Worm (Caenorhabditis elegans) whole organism, late embryonic: ENCODE measurements around the gene ZC15.10.
A peak's percentile ranks its signal among the peaks of the same experiment; 100 is the strongest.

Experiments
- C08G9.2 ChIP-seq: sonication (generic microtip); optimal IDR thresholded peaks from 2 replicates; lab custom pipeline; 2016; ENCODE audit warnings: mild to moderate bottlenecking, missing genetic modification characterization, moderate library complexity, missing compliant biosample characterization
- C38D4.7 ChIP-seq: fragments of 200-800 bp; sonication (Bioruptor generic); optimal IDR thresholded peaks from 2 replicates; lab custom pipeline; 2018; ENCODE audit warnings: mild to moderate bottlenecking, missing genetic modification characterization, moderate library complexity, missing compliant biosample characterization
- F13H6.1 ChIP-seq: sonication (generic microtip); optimal IDR thresholded peaks from 2 replicates; lab custom pipeline; 2016; ENCODE audit warnings: missing genetic modification characterization, missing compliant biosample characterization
- K09A11.1 ChIP-seq: sonication (generic microtip); optimal IDR thresholded peaks from 2 replicates; lab custom pipeline; 2017; ENCODE audit warnings: antibody characterized with exemption, mild to moderate bottlenecking, missing genetic modification characterization, missing compliant biosample characterization; ENCODE audit not compliant: insufficient read depth
- ama-1 ChIP-seq: fragments of 150-350 bp; optimal IDR thresholded peaks from 2 replicates; lab custom pipeline; 2014
- ceh-19 ChIP-seq: fragments of 200-800 bp; sonication (Bioruptor generic); optimal IDR thresholded peaks from 2 replicates; lab custom pipeline; 2018; ENCODE audit warnings: mild to moderate bottlenecking, missing genetic modification characterization, missing compliant biosample characterization
- ceh-2 ChIP-seq: sonication (generic microtip); optimal IDR thresholded peaks from 2 replicates; lab custom pipeline; 2016; ENCODE audit warnings: missing genotype, missing genetic modification characterization, missing compliant biosample characterization
- ceh-30 ChIP-seq: fragments of 150-350 bp; optimal IDR thresholded peaks from 2 replicates; lab custom pipeline; 2014; ENCODE audit warnings: missing biosample characterization, missing genetic modification characterization
- ceh-34 ChIP-seq: sonication (generic microtip); optimal IDR thresholded peaks from 2 replicates; lab custom pipeline; 2016; ENCODE audit warnings: mild to moderate bottlenecking, missing genetic modification characterization, missing compliant biosample characterization
- ceh-45 ChIP-seq: fragments of 200-800 bp; sonication (Bioruptor generic); IDR thresholded peaks from 2 replicates; pipeline ENCODE4 v1.3.6; 2022; ENCODE audit warnings: missing genetic modification reagents, missing genetic modification characterization, missing compliant biosample characterization
- che-1 ChIP-seq: sonication (generic microtip); optimal IDR thresholded peaks from 2 replicates; lab custom pipeline; 2016; ENCODE audit warnings: mild to moderate bottlenecking, missing genetic modification characterization, missing compliant biosample characterization
- dmd-4 ChIP-seq: sonication (generic microtip); optimal IDR thresholded peaks from 2 replicates; lab custom pipeline; 2016; ENCODE audit warnings: borderline replicate concordance, missing genetic modification characterization, missing compliant biosample characterization
- elt-2 ChIP-seq: sonication (generic microtip); optimal IDR thresholded peaks from 2 replicates; lab custom pipeline; 2016; ENCODE audit warnings: missing genetic modification reagents, missing genetic modification characterization, missing compliant biosample characterization
- fkh-10 ChIP-seq: fragments of 150-350 bp; optimal IDR thresholded peaks from 2 replicates; lab custom pipeline; 2014; ENCODE audit warnings: missing biosample characterization, missing genetic modification reagents, missing genetic modification characterization
- fkh-6 ChIP-seq: sonication (generic microtip); optimal IDR thresholded peaks from 2 replicates; lab custom pipeline; 2016; ENCODE audit warnings: missing genetic modification characterization, missing compliant biosample characterization
- hlh-13 ChIP-seq: fragments of 200-800 bp; sonication (Bioruptor generic); optimal IDR thresholded peaks from 2 replicates; lab custom pipeline; 2018; ENCODE audit warnings: mild to moderate bottlenecking, missing genetic modification characterization, missing compliant biosample characterization
- hlh-15 ChIP-seq: sonication (generic microtip); optimal IDR thresholded peaks from 2 replicates; lab custom pipeline; 2016; ENCODE audit warnings: missing genetic modification characterization, missing compliant biosample characterization
- hlh-30 ChIP-seq: sonication (generic microtip); optimal IDR thresholded peaks from 2 replicates; lab custom pipeline; 2017; ENCODE audit warnings: antibody characterized with exemption, missing genetic modification characterization, missing compliant biosample characterization; ENCODE audit not compliant: insufficient read depth
- hlh-6 ChIP-seq: sonication (generic microtip); optimal IDR thresholded peaks from 2 replicates; lab custom pipeline; 2016; ENCODE audit warnings: missing genotype, missing genetic modification characterization, missing compliant biosample characterization
- lim-6 ChIP-seq: sonication (generic microtip); optimal IDR thresholded peaks from 2 replicates; lab custom pipeline; 2016; ENCODE audit warnings: missing genetic modification characterization, missing compliant biosample characterization
- lin-11 ChIP-seq: fragments of 200-800 bp; sonication (Bioruptor generic); optimal IDR thresholded peaks from 2 replicates; lab custom pipeline; 2018; ENCODE audit warnings: mild to moderate bottlenecking, missing genetic modification characterization, missing compliant biosample characterization
- npax-4 ChIP-seq: sonication (generic microtip); optimal IDR thresholded peaks from 2 replicates; lab custom pipeline; 2016; ENCODE audit warnings: missing genetic modification characterization, missing compliant biosample characterization
- pax-1 ChIP-seq: fragments of 150-350 bp; optimal IDR thresholded peaks from 2 replicates; lab custom pipeline; 2014; ENCODE audit warnings: missing biosample characterization, missing genetic modification characterization
- pha-2 ChIP-seq: sonication (generic microtip); optimal IDR thresholded peaks from 2 replicates; lab custom pipeline; 2017; ENCODE audit warnings: mild to moderate bottlenecking, missing genetic modification characterization, missing compliant biosample characterization
- pqm-1 ChIP-seq: sonication (generic microtip); optimal IDR thresholded peaks from 2 replicates; lab custom pipeline; 2016; ENCODE audit warnings: missing genetic modification characterization, missing compliant biosample characterization
- rnt-1 ChIP-seq: sonication (generic microtip); optimal IDR thresholded peaks from 2 replicates; lab custom pipeline; 2016; ENCODE audit warnings: missing genetic modification characterization, missing compliant biosample characterization
- sdc-2 ChIP-seq: sonication (generic microtip); optimal IDR thresholded peaks from 2 replicates; lab custom pipeline; 2016; ENCODE audit warnings: missing genotype, missing genetic modification characterization, missing compliant biosample characterization
- sox-4 ChIP-seq: sonication (generic microtip); optimal IDR thresholded peaks from 2 replicates; lab custom pipeline; 2017; ENCODE audit warnings: mild to moderate bottlenecking, missing genetic modification characterization, inconsistent platforms, missing compliant biosample characterization
- syd-9 ChIP-seq: sonication (generic microtip); optimal IDR thresholded peaks from 2 replicates; lab custom pipeline; 2016; ENCODE audit warnings: mild to moderate bottlenecking, missing genetic modification characterization, moderate library complexity, missing compliant biosample characterization
- tbx-2 ChIP-seq: sonication (generic microtip); optimal IDR thresholded peaks from 2 replicates; lab custom pipeline; 2016; ENCODE audit warnings: missing genetic modification characterization, missing compliant biosample characterization
- unc-3 ChIP-seq, 2 experiments: fragments of 200-800 bp in 1 of 2; sonication (Bioruptor generic) in 1 of 2; sonication (generic microtip) in 1 of 2; conservative IDR thresholded peaks in 1 of 2; optimal IDR thresholded peaks in 1 of 2; 2 replicates each; pipeline versions ENCODE4 v1.3.6 to Lab custom; 2016 to 2022; ENCODE audit warnings: missing compliant biosample characterization in 2 of 2, missing genetic modification characterization in 2 of 2, missing genetic modification reagents in 1 of 2
- unc-55 ChIP-seq: sonication (generic microtip); optimal IDR thresholded peaks from 2 replicates; lab custom pipeline; 2017; ENCODE audit warnings: missing biosample characterization, missing genetic modification reagents, missing genetic modification characterization
- ztf-16 ChIP-seq: sonication (generic microtip); optimal IDR thresholded peaks from 2 replicates; lab custom pipeline; 2017; ENCODE audit warnings: missing genetic modification characterization, missing compliant biosample characterization

Gene ZC15.10

DNA sequence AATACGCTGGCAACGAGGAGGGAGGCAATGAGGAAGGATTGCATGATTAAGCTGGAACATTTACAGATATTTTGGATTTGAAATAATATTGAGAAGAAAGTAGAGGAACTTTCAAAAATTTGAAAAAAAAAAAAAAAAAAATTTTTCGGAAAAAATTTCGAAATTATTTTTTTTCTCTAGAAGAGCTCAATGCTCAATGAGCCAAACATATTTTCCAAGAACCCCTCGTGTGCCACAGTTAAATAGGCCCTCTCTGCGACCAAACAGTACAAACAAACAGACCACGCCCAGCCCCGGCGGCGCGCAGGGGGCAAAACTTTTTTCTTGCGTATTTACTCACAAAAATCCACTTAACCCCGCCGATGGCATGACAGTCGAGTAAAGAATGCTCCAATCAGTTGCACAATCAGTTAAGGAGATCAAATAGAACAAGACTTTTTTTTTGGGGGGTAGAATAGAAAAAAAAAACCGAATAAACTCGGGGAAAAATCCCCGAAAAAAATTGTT, 30.7 kb upstream of the ZC15.10 start, which contains the start of gene pqn-94:
pqn-94 (minus strand) TSS at position 51 of the 507 bp plus-strand sequence.
- TF ChIP-seq npax-4 (tag; lab: Kevin White, UChicago) (no peak), pha-2 (tag; lab: Kevin White, UChicago) (peak; percentile 33)

DNA sequence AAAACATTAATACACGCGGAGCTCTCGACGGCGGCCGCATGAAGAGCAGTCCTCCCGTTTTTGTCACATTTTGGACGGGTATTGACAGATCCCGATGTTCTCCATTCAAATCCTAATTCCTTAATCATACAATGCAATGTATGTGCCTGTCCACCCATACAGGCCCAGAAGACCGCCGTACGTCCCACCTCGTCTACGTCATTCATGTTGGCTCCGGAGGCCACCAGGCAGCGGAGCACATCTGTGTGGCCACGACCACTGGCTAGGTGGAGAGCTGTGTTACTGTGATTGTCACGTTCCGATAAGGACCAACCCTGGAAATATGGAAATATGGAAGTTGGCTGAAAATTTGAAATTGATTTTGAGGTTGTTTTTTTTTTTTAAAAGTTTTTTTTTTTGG, 27.7 kb upstream of the ZC15.10 start:
- TF ChIP-seq pha-2 (tag; lab: Kevin White, UChicago) (no peak), ztf-16 (tag; lab: Kevin White, UChicago) (no peak), tbx-2 (no peak), C08G9.2 (tag; lab: Kevin White, UChicago) (no peak), F13H6.1 (tag; lab: Kevin White, UChicago) (no peak), ceh-2 (tag; lab: Kevin White, UChicago) (no peak), hlh-15 (no peak), unc-3 (GFP tag; conservative IDR thresholded peaks at IDR 0.05; lab: Robert Waterston, UW) (no peak), unc-3 (tag; optimal IDR thresholded peaks at IDR 0.05; lab: Kevin White, UChicago) (no peak), fkh-6 (tag; lab: Kevin White, UChicago) (no peak), rnt-1 (tag; lab: Kevin White, UChicago) (no peak), lin-11 (tag; lab: Kevin White, UChicago) (no peak), C38D4.7 (GFP tag; lab: Kevin White, UChicago) (no peak), ceh-30 (tag; lab: Kevin White, UChicago) (no peak), hlh-13 (no peak)

DNA sequence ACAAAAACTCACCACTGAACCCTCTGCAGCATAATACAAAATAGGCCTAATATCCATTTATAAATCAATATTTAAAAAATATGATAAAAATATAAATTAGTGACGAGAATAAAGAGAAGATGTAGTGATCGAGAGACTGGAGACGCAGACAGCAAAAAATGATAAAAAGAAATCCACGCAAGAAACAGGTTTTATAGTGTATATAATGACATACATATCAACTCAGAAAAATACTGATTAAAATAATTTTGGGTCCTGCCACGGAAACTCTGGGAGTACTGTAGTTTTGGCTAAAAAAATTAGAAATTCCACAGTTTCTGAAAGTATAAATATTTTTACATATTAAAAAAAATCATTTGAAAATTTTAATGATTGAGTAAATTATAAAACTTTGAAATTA, 21.2 kb upstream of the ZC15.10 start, which contains the start of gene mlt-4:
mlt-4 (minus strand) TSS at position 101 of the 400 bp plus-strand sequence.
- TF ChIP-seq ceh-19 (GFP tag; lab: Kevin White, UChicago), result no peak
- TF ChIP-seq ceh-45 (GFP tag; lab: Robert Waterston, UW), result no peak
- TF ChIP-seq hlh-30 (tag; lab: Kevin White, UChicago), result no peak
- no peak for TF ChIP-seq unc-55 (GFP tag; lab: Kevin White, UChicago)
- TF ChIP-seq pax-1 (tag; lab: Kevin White, UChicago), result no peak
- TF ChIP-seq pqm-1 (tag; lab: Kevin White, UChicago), result no peak
- no peak for TF ChIP-seq sdc-2 (tag; lab: Kevin White, UChicago)
- no peak for TF ChIP-seq K09A11.1
- no peak for TF ChIP-seq hlh-6 (tag; lab: Kevin White, UChicago)
- no peak for TF ChIP-seq dmd-4
- TF ChIP-seq sox-4, result no peak
- TF ChIP-seq C38D4.7 (GFP tag; lab: Kevin White, UChicago), result no peak
- no peak for TF ChIP-seq ztf-16 (tag; lab: Kevin White, UChicago)
- TF ChIP-seq elt-2, result no peak

DNA sequence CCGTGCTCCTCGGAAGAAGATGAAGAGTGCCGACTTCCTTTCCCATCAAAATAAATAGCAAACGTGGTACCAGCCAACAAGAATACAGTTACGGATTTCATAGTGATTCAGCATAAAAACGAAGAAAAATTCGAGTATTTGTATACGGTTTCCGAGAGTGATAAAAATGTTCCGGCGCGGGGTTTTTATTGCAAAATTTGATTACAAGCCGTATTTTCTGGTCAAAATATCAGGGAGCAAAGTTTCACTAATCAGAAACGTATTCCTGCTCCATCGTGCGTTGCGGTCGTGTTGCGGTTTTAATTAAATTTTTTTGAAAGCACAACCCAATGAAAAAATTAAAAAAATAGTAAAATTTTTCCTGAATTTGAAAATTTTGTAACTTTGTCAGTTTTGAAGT, 16.1 kb upstream of the ZC15.10 start, which contains the start of gene clec-261:
clec-261 (minus strand) TSS at position 101 of the 400 bp plus-strand sequence.
- no peak for TF ChIP-seq K09A11.1

DNA sequence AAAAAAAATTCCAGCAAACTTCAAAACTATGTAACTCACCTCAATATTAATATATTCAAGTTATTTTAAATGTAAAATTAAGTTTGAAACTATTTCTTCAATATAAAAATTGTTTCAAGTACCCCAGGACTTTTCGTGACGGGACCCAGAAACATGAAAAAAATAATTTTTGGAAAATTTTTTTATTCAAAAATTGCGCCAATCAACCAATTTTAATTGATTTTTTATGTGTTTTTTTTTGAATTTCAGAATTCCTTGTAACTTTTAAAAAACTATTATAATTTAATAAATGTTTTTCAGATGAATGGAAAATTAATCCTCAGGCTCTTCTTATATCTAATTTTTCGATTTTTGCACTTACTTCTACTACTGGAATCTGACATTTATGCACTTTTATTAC, 12.9 kb upstream of the ZC15.10 start, which contains the start of gene ZC15.5:
ZC15.5 (plus strand) TSS at position 301 of the 400 bp plus-strand sequence.
- TF ChIP-seq pqm-1 (tag; lab: Kevin White, UChicago) (no peak), ceh-34 (tag; lab: Kevin White, UChicago) (no peak), hlh-15 (no peak), ama-1 (lab: Kevin White, UChicago) (no peak), ceh-45 (GFP tag; lab: Robert Waterston, UW) (no peak), che-1 (tag; lab: Kevin White, UChicago) (no peak), lim-6 (tag; lab: Kevin White, UChicago) (no peak), syd-9 (no peak), fkh-10 (GFP tag; lab: Kevin White, UChicago) (no peak), C38D4.7 (GFP tag; lab: Kevin White, UChicago) (no peak)
